Fruit fly (Drosophila melanogaster): Measurements from ENCODE around the gene CG11357.

The CG11357 gene

dm6 chr3L:4533941-4534340 is 7.9 kb upstream of the CG11357 start (continued):
- TF ChIP-seq croc (GFP tag; conservative IDR thresholded peaks at IDR 0.05) (0 out of 3 replicates have a peak, but pooled peaks have one; percentile 20), ab (GFP tag; optimal IDR thresholded peaks at IDR 0.05) (no peak), Doc2 (GFP tag; IDR thresholded peaks at IDR 0.05) (no peak), Ada2b (GFP tag; IDR thresholded peaks at IDR 0.05) (peak; percentile 41; the same call in 1 of the 2 replicates), Ets97D (GFP tag; optimal IDR thresholded peaks at IDR 0.05) (no peak), btn (GFP tag; optimal IDR thresholded peaks at IDR 0.05) (no peak), Dad (GFP tag; optimal IDR thresholded peaks at IDR 0.05) (no peak), cato (GFP tag; optimal IDR thresholded peaks at IDR 0.05; ENCODE audit: borderline replicate concordance) (no peak), GATAe (GFP tag; conservative IDR thresholded peaks at IDR 0.05) (no peak), CG10267 (tag; optimal IDR thresholded peaks at IDR 0.05) (peak; percentile 23), Hsf (GFP tag; optimal IDR thresholded peaks at IDR 0.05) (no peak), CG13287 (GFP tag; IDR thresholded peaks at IDR 0.05; ENCODE audit: partially characterized antibody) (no peak), CG31365 (tag; optimal IDR thresholded peaks at IDR 0.05) (no peak), CG11723 (GFP tag; optimal IDR thresholded peaks at IDR 0.05) (no peak), trh (GFP tag; optimal IDR thresholded peaks at IDR 0.05) (no peak), CG1529 (GFP tag; optimal IDR thresholded peaks at IDR 0.05) (no peak), dmrt11E (tag; optimal IDR thresholded peaks at IDR 0.05) (no peak), CG6813 (GFP tag; optimal IDR thresholded peaks at IDR 0.05) (no peak), CG13123 (GFP tag; optimal IDR thresholded peaks at IDR 0.05) (no peak), bigmax (GFP tag; optimal IDR thresholded peaks at IDR 0.05) (no peak), inv (GFP tag; IDR thresholded peaks at IDR 0.05; ENCODE audit: partially characterized antibody) (no peak), CG42726 (GFP tag; IDR thresholded peaks at IDR 0.05; ENCODE audit: partially characterized antibody) (no peak), C15 (GFP tag; IDR thresholded peaks at IDR 0.05) (no peak), HLH54F (GFP tag; optimal IDR thresholded peaks at IDR 0.05) (no peak), H15 (GFP tag; IDR thresholded peaks at IDR 0.05) (no peak), CG1647 (GFP tag; optimal IDR thresholded peaks at IDR 0.05) (no peak), h (optimal IDR thresholded peaks at IDR 0.05) (no peak), CHES-1-like (GFP tag; optimal IDR thresholded peaks at IDR 0.05) (no peak), Sox100B (GFP tag; optimal IDR thresholded peaks at IDR 0.05) (peak; percentile 68), Awh (GFP tag; IDR thresholded peaks at IDR 0.05) (peak; percentile 74), Max (GFP tag; optimal IDR thresholded peaks at IDR 0.05) (no peak), kni (GFP tag; optimal IDR thresholded peaks at IDR 0.05) (no peak), CG15269 (tag; optimal IDR thresholded peaks at IDR 0.05) (peak; percentile 53), CG10147 (GFP tag; optimal IDR thresholded peaks at IDR 0.05) (no peak), dm (GFP tag; optimal IDR thresholded peaks at IDR 0.05) (no peak), CG16813 (GFP tag; IDR thresholded peaks at IDR 0.05; ENCODE audit: partially characterized antibody) (no peak), salm (tag; optimal IDR thresholded peaks at IDR 0.05) (peak; percentile 18), nom (GFP tag; optimal IDR thresholded peaks at IDR 0.05) (no peak), Hr78 (GFP tag; optimal IDR thresholded peaks at IDR 0.05) (no peak), aop (GFP tag; IDR thresholded peaks at IDR 0.05) (no peak), hb (GFP tag; IDR thresholded peaks at IDR 0.05; ENCODE audit: partially characterized antibody) (no peak), Blimp-1 (GFP tag; optimal IDR thresholded peaks at IDR 0.05) (peak; percentile 42), ttk (GFP tag; IDR thresholded peaks at IDR 0.05) (peak; percentile 51), Fer2 (tag; optimal IDR thresholded peaks at IDR 0.05) (no peak), CG4328 (GFP tag; optimal IDR thresholded peaks at IDR 0.05) (no peak), ci (GFP tag; IDR thresholded peaks at IDR 0.05) (peak; percentile 73)

Data from whole organism, embryonic.